Worm (Caenorhabditis elegans): Measurements from ENCODE around the gene C45G9.12.

ce11 chrIII:5044709-5045108 lies 26.7 kb downstream of the C45G9.12 start, which contains the start of gene C45G9.14:
- TF ChIP-seq nhr-11 (tag; optimal IDR thresholded peaks at IDR 0.05) (no peak), nhr-77 (tag; optimal IDR thresholded peaks at IDR 0.05) (no peak), snpc-4 (tag; optimal IDR thresholded peaks at IDR 0.05) (no peak), fos-1 (tag; optimal IDR thresholded peaks at IDR 0.05) (no peak), elt-2 (tag; optimal IDR thresholded peaks at IDR 0.05) (no peak), ceh-82 (tag; optimal IDR thresholded peaks at IDR 0.05) (no peak), nhr-67 (tag; optimal IDR thresholded peaks at IDR 0.05) (no peak), unc-39 (tag; optimal IDR thresholded peaks at IDR 0.05) (no peak), pha-4 (tag; optimal IDR thresholded peaks at IDR 0.05) (no peak), lin-39 (tag; optimal IDR thresholded peaks at IDR 0.05) (no peak), unc-62 (GFP tag; optimal IDR thresholded peaks at IDR 0.05) (no peak), daf-12 (tag; optimal IDR thresholded peaks at IDR 0.05) (no peak), ZK546.5 (tag; optimal IDR thresholded peaks at IDR 0.05) (no peak), mdl-1 (tag; optimal IDR thresholded peaks at IDR 0.05) (no peak)

Data from whole organism, L3 larva.